Fruit fly (Drosophila melanogaster) whole organism, embryonic: ENCODE results near the gene Cyp303a1.

Source experiments
- Awh ChIP-seq: fragments of 200-800 bp; sonication (Bioruptor generic); IDR thresholded peaks from 2 replicates; pipeline ENCODE4, ENCODE4 v1.3.6; 2022; ENCODE audit warnings: missing biosample characterization, missing genetic modification characterization
- Bteb2 ChIP-seq: fragments of 200-800 bp; sonication (Bioruptor generic); optimal IDR thresholded peaks from 2 replicates; lab custom pipeline; 2016; ENCODE audit warnings: missing biosample characterization, missing genetic modification characterization
- C15 ChIP-seq: fragments of 200-800 bp; sonication (Bioruptor generic); IDR thresholded peaks from 3 replicates; pipeline ENCODE4 v1.3.6; 2022; ENCODE audit warnings: missing biosample characterization, missing genetic modification characterization
- CG10274 ChIP-seq: fragments of 200-800 bp; sonication (Bioruptor generic); optimal IDR thresholded peaks from 3 replicates; lab custom pipeline; 2017; ENCODE audit warnings: missing biosample characterization, mild to moderate bottlenecking, missing genetic modification characterization
- CG11560 ChIP-seq: fragments of 200-800 bp; sonication (Bioruptor generic); IDR thresholded peaks from 3 replicates; pipeline ENCODE4 v1.3.6; 2022; ENCODE audit warnings: missing biosample characterization, missing genetic modification characterization
- CG15696 ChIP-seq: fragments of 200-800 bp; sonication (Bioruptor generic); optimal IDR thresholded peaks from 2 replicates; lab custom pipeline; 2019; ENCODE audit warnings: missing biosample characterization, mild to moderate bottlenecking, missing genetic modification characterization, moderate library complexity
- CG1603 ChIP-seq: fragments of 200-800 bp; sonication (Bioruptor generic); optimal IDR thresholded peaks from 2 replicates; lab custom pipeline; 2019; ENCODE audit warnings: missing biosample characterization, mild to moderate bottlenecking, missing genetic modification characterization, moderate library complexity
- CG17568 ChIP-seq: fragments of 200-800 bp; sonication (Bioruptor generic); optimal IDR thresholded peaks from 2 replicates; lab custom pipeline; 2018; ENCODE audit warnings: missing biosample characterization, mild to moderate bottlenecking, missing genetic modification characterization, moderate library complexity
- CG3995 ChIP-seq: fragments of 200-800 bp; sonication (Bioruptor generic); optimal IDR thresholded peaks from 3 replicates; lab custom pipeline; 2016; ENCODE audit warnings: missing biosample characterization, missing genetic modification characterization
- CG6813 ChIP-seq: fragments of 200-800 bp; sonication (Bioruptor generic); optimal IDR thresholded peaks from 2 replicates; lab custom pipeline; 2017; ENCODE audit warnings: missing biosample characterization, missing genetic modification characterization, mild to moderate bottlenecking, moderate library complexity, missing genetic modification reagents
- CG7357 ChIP-seq: fragments of 200-800 bp; sonication (Bioruptor generic); IDR thresholded peaks from 3 replicates; pipeline ENCODE4 v1.3.6; 2022; ENCODE audit warnings: missing biosample characterization, missing genetic modification characterization
- CG8359 ChIP-seq: fragments of 200-800 bp; sonication (Bioruptor generic); optimal IDR thresholded peaks from 2 replicates; lab custom pipeline; 2017; ENCODE audit warnings: missing biosample characterization, mild to moderate bottlenecking, missing genetic modification characterization, borderline replicate concordance
- CG9437 ChIP-seq: fragments of 200-800 bp; sonication (Bioruptor generic); optimal IDR thresholded peaks from 2 replicates; lab custom pipeline; 2018; ENCODE audit warnings: missing biosample characterization, mild to moderate bottlenecking, missing genetic modification characterization
- CG9727 ChIP-seq: fragments of 200-800 bp; sonication (Bioruptor generic); optimal IDR thresholded peaks from 3 replicates; lab custom pipeline; 2017; ENCODE audit warnings: missing biosample characterization, mild to moderate bottlenecking, missing genetic modification characterization
- CG9876 ChIP-seq: fragments of 200-800 bp; sonication (Bioruptor generic); optimal IDR thresholded peaks from 2 replicates; lab custom pipeline; 2016; ENCODE audit warnings: missing biosample characterization, missing genetic modification characterization
- Dbx ChIP-seq: fragments of 200-800 bp; sonication (Bioruptor generic); IDR thresholded peaks from 3 replicates; pipeline ENCODE4 v1.3.6; 2022; ENCODE audit warnings: missing biosample characterization, missing genetic modification characterization
- Dfd ChIP-seq, 2 experiments: fragments of >200 bp; optimal IDR thresholded peaks; 2 replicates each; lab custom pipeline; 2017; ENCODE audit warnings: missing biosample characterization in 2 of 2, missing genetic modification characterization in 2 of 2
- Doc3 ChIP-seq: fragments of 200-800 bp; sonication (Bioruptor generic); IDR thresholded peaks from 3 replicates; pipeline ENCODE4 v1.3.6; 2022; ENCODE audit warnings: missing biosample characterization, missing genetic modification characterization; ENCODE audit not compliant: partially characterized antibody
- E2f2 ChIP-seq: fragments of 200-800 bp; sonication (Bioruptor generic); IDR thresholded peaks from 2 replicates; pipeline ENCODE4 v1.3.6; 2022; ENCODE audit warnings: missing biosample characterization, missing genetic modification characterization
- HmgD ChIP-seq: fragments of 200-800 bp; sonication (Bioruptor generic); optimal IDR thresholded peaks from 3 replicates; lab custom pipeline; 2016; ENCODE audit warnings: missing biosample characterization, missing genetic modification characterization
- Hr3 ChIP-seq: fragments of 200-800 bp; sonication (Bioruptor generic); optimal IDR thresholded peaks from 3 replicates; lab custom pipeline; 2016; ENCODE audit warnings: missing biosample characterization, missing genetic modification characterization
- MBD-R2 ChIP-seq: fragments of 200-800 bp; sonication (Bioruptor generic); IDR thresholded peaks from 2 replicates; pipeline ENCODE4 v1.3.6; 2022; ENCODE audit warnings: missing biosample characterization, missing genetic modification characterization
- MESR4 ChIP-seq: fragments of 200-800 bp; sonication (Bioruptor generic); optimal IDR thresholded peaks from 2 replicates; lab custom pipeline; 2018; ENCODE audit warnings: missing biosample characterization, mild to moderate bottlenecking, missing genetic modification characterization, moderate library complexity
- Oaz ChIP-seq: fragments of 200-800 bp; sonication (Bioruptor generic); IDR thresholded peaks from 2 replicates; pipeline ENCODE4 v1.3.6; 2022; ENCODE audit warnings: missing biosample characterization, missing genetic modification characterization
- Scr ChIP-seq: fragments of 200-800 bp; sonication (Bioruptor generic); IDR thresholded peaks from 2 replicates; pipeline ENCODE4 v1.3.6; 2022; ENCODE audit warnings: missing biosample characterization, missing genetic modification characterization; ENCODE audit not compliant: partially characterized antibody
- Sox100B ChIP-seq: fragments of 200-800 bp; sonication (Bioruptor generic); optimal IDR thresholded peaks from 3 replicates; lab custom pipeline; 2018; ENCODE audit warnings: missing biosample characterization, mild to moderate bottlenecking, missing genetic modification characterization
- TFAM ChIP-seq: fragments of 200-800 bp; sonication (Bioruptor generic); optimal IDR thresholded peaks from 2 replicates; lab custom pipeline; 2017; ENCODE audit warnings: missing biosample characterization, missing genetic modification characterization, inconsistent platforms
- Taf1 ChIP-seq: fragments of 200-800 bp; sonication (Bioruptor generic); IDR thresholded peaks from 2 replicates; pipeline ENCODE4 v1.3.6; 2022; ENCODE audit warnings: missing biosample characterization, missing genetic modification characterization
- YL-1 ChIP-seq: fragments of 200-800 bp; sonication (Bioruptor generic); optimal IDR thresholded peaks from 3 replicates; lab custom pipeline; 2017; ENCODE audit warnings: missing biosample characterization, mild to moderate bottlenecking, missing genetic modification characterization
- ato ChIP-seq: fragments of 200-800 bp; sonication (Bioruptor generic); IDR thresholded peaks from 2 replicates; pipeline ENCODE4 v1.3.6; 2022; ENCODE audit warnings: missing biosample characterization, missing genetic modification characterization; ENCODE audit not compliant: partially characterized antibody
- cwo ChIP-seq: fragments of 200-800 bp; sonication (Bioruptor generic); optimal IDR thresholded peaks from 3 replicates; lab custom pipeline; 2017; ENCODE audit warnings: missing biosample characterization, missing genetic modification characterization, mild to moderate bottlenecking, moderate library complexity, missing genetic modification reagents
- dmrt11E ChIP-seq: fragments of 200-800 bp; sonication (Bioruptor generic); optimal IDR thresholded peaks from 3 replicates; lab custom pipeline; 2018; ENCODE audit warnings: missing biosample characterization, mild to moderate bottlenecking, missing genetic modification characterization, moderate library complexity
- dmrt99B ChIP-seq: fragments of 200-800 bp; sonication (Bioruptor generic); optimal IDR thresholded peaks from 2 replicates; lab custom pipeline; 2018; ENCODE audit warnings: missing biosample characterization, mild to moderate bottlenecking, missing genetic modification characterization, moderate library complexity
- emc ChIP-seq: fragments of 200-800 bp; sonication (Bioruptor generic); optimal IDR thresholded peaks from 2 replicates; lab custom pipeline; 2016; ENCODE audit warnings: missing biosample characterization, missing genetic modification characterization
- fru ChIP-seq: fragments of >200 bp; optimal IDR thresholded peaks from 2 replicates; lab custom pipeline; 2017
- gsb ChIP-seq: fragments of 200-800 bp; sonication (Bioruptor generic); IDR thresholded peaks from 2 replicates; pipeline ENCODE4 v1.3.6; 2022; ENCODE audit warnings: missing biosample characterization, missing genetic modification characterization
- lov ChIP-seq, 2 experiments: fragments of 200-800 bp in 1 of 2; fragments of >200 bp in 1 of 2; sonication (Bioruptor generic) in 1 of 2; IDR thresholded peaks in 1 of 2; optimal IDR thresholded peaks in 1 of 2; 2 replicates in 1 of 2; 3 replicates in 1 of 2; pipeline versions ENCODE4 v1.3.6 to Lab custom; 2017 to 2022; ENCODE audit warnings: missing biosample characterization in 1 of 2, missing genetic modification characterization in 1 of 2
- pan ChIP-seq, 4 experiments: fragments of >200 bp in 3 of 4; fragments of 200-800 bp in 1 of 4; sonication (Bioruptor generic) in 1 of 4; optimal IDR thresholded peaks in 3 of 4; IDR thresholded peaks in 1 of 4; 2 replicates each; pipeline versions ENCODE4 v1.3.6 to Lab custom; 2017 to 2022; ENCODE audit warnings: missing biosample characterization in 2 of 4, missing genetic modification characterization in 2 of 4, mixed read lengths in 1 of 4
- pho ChIP-seq: fragments of 200-800 bp; sonication (Bioruptor generic); optimal IDR thresholded peaks from 2 replicates; lab custom pipeline; 2016; ENCODE audit warnings: missing biosample characterization, missing genetic modification characterization
- ro ChIP-seq: fragments of 200-800 bp; sonication (Bioruptor generic); IDR thresholded peaks from 2 replicates; pipeline ENCODE4 v1.3.6; 2022; ENCODE audit warnings: missing biosample characterization, missing genetic modification characterization
- seq ChIP-seq: fragments of 200-800 bp; sonication (Bioruptor generic); IDR thresholded peaks from 2 replicates; pipeline ENCODE4 v1.3.6; 2022; ENCODE audit warnings: missing biosample characterization, missing genetic modification characterization
- sim ChIP-seq: fragments of 200-800 bp; sonication (Bioruptor generic); IDR thresholded peaks from 2 replicates; pipeline ENCODE4 v1.3.6; 2022; ENCODE audit warnings: missing biosample characterization, missing genetic modification characterization
- slou ChIP-seq: fragments of 200-800 bp; sonication (Bioruptor generic); optimal IDR thresholded peaks from 3 replicates; lab custom pipeline; 2016; ENCODE audit warnings: missing biosample characterization, missing genetic modification characterization
- sqz ChIP-seq: fragments of 200-800 bp; sonication (Bioruptor generic); optimal IDR thresholded peaks from 3 replicates; lab custom pipeline; 2018; ENCODE audit warnings: missing biosample characterization, mild to moderate bottlenecking, missing genetic modification characterization
- tgo ChIP-seq: fragments of 200-800 bp; sonication (Bioruptor generic); IDR thresholded peaks from 3 replicates; pipeline ENCODE4 v1.3.6; 2022; ENCODE audit warnings: missing biosample characterization, missing genetic modification characterization
- ttk ChIP-seq: fragments of 200-800 bp; sonication (Bioruptor generic); IDR thresholded peaks from 2 replicates; pipeline ENCODE4 v2.1.2; 2022; ENCODE audit warnings: missing biosample characterization, missing genetic modification characterization
- unpg ChIP-seq: fragments of 200-800 bp; sonication (Bioruptor generic); optimal IDR thresholded peaks from 3 replicates; lab custom pipeline; 2018; ENCODE audit warnings: missing biosample characterization, mild to moderate bottlenecking, missing genetic modification characterization, moderate library complexity
- wor ChIP-seq: fragments of 200-800 bp; sonication (Bioruptor generic); IDR thresholded peaks from 2 replicates; pipeline ENCODE4 v1.3.6; 2022; ENCODE audit warnings: missing biosample characterization, missing genetic modification characterization

Gene Cyp303a1

dm6 chr2L:16325515-16326257 lies 31.7 kb downstream of the Cyp303a1 start, which contains the start of gene cact (continued):
- peak; percentile 87 for TF ChIP-seq dmrt99B (tag; lab: Kevin White, UChicago)
- peak; percentile 87 for TF ChIP-seq ttk (GFP tag; lab: Robert Waterston, UW)
- TF ChIP-seq slou (GFP tag; lab: Kevin White, UChicago) = peak; percentile 82
- peak; percentile 71 for TF ChIP-seq Oaz (GFP tag; lab: Robert Waterston, UW)
- peak; percentile 88 for TF ChIP-seq CG7357 (GFP tag; lab: Robert Waterston, UW)
- TF ChIP-seq MBD-R2 (GFP tag; lab: Robert Waterston, UW) = peak; percentile 72
- TF ChIP-seq E2f2 (GFP tag; lab: Robert Waterston, UW) = peak; percentile 79
- peak; percentile 95 for TF ChIP-seq unpg
- TF ChIP-seq CG3995 (GFP tag; lab: Kevin White, UChicago) = peak; percentile 56
- TF ChIP-seq MESR4 (GFP tag; lab: Kevin White, UChicago) = peak; percentile 29
- TF ChIP-seq Taf1 (GFP tag; lab: Robert Waterston, UW) = peak; percentile 82
- no peak for TF ChIP-seq ato (GFP tag; lab: Robert Waterston, UW)
- TF ChIP-seq pho (GFP tag; lab: Kevin White, UChicago) = peak; percentile 94
- peak; percentile 53; the same call in 1 of the 2 replicates for TF ChIP-seq gsb (GFP tag; lab: Robert Waterston, UW)
- peak; percentile 76 for TF ChIP-seq sim (GFP tag; lab: Robert Waterston, UW)
- TF ChIP-seq Scr = peak; percentile 69
- peak; percentile 77 for TF ChIP-seq Sox100B (GFP tag; lab: Kevin White, UChicago)
- TF ChIP-seq Awh = peak; percentile 69
- peak; percentile 85 for TF ChIP-seq CG6813 (GFP tag; lab: Kevin White, UChicago)
- TF ChIP-seq lov (optimal IDR thresholded peaks at IDR 0.05; lab: Kevin White, UChicago) = no peak
- TF ChIP-seq lov (GFP tag; IDR thresholded peaks at IDR 0.05; lab: Robert Waterston, UW) = peak; percentile 66; the same call in 2 of the 3 replicates
- TF ChIP-seq wor (GFP tag; lab: Robert Waterston, UW) = peak; percentile 79
- TF ChIP-seq emc (GFP tag; lab: Kevin White, UChicago) = peak; percentile 87
- TF ChIP-seq Hr3 (GFP tag; lab: Kevin White, UChicago) = peak; percentile 92
- TF ChIP-seq sqz (GFP tag; lab: Kevin White, UChicago) = peak; percentile 59
- TF ChIP-seq pan (optimal IDR thresholded peaks at IDR 0.05; lab: Kevin White, UChicago) = no peak
- peak in 1 of 2 experiments; percentile 89 for TF ChIP-seq pan (GFP tag; optimal IDR thresholded peaks at IDR 0.05 in 1 of 2, IDR thresholded peaks at IDR 0.05 in 1 of 2)
- peak; percentile 88 for TF ChIP-seq CG15696
- TF ChIP-seq seq (GFP tag; lab: Robert Waterston, UW) = peak; percentile 88
- TF ChIP-seq CG8359 = peak; percentile 60
- TF ChIP-seq Dfd (GFP tag; optimal IDR thresholded peaks at IDR 0.05; lab: Kevin White, UChicago) = no peak
- peak; percentile 91 for TF ChIP-seq Dbx (GFP tag; lab: Robert Waterston, UW)
- TF ChIP-seq CG17568 (GFP tag; lab: Kevin White, UChicago) = peak; percentile 86
- TF ChIP-seq YL-1 (GFP tag; lab: Kevin White, UChicago) = peak; percentile 70
- peak; percentile 96 for TF ChIP-seq Bteb2
- TF ChIP-seq CG9876 = peak; percentile 89
- TF ChIP-seq tgo (GFP tag; lab: Robert Waterston, UW) = peak; percentile 90
- peak; percentile 79 for TF ChIP-seq CG9437 (GFP tag; lab: Kevin White, UChicago)
- peak; percentile 95 for TF ChIP-seq CG9727 (GFP tag; lab: Kevin White, UChicago)
- peak; percentile 70; the same call in 2 of the 3 replicates for TF ChIP-seq CG11560 (tag; lab: Robert Waterston, UW)
- peak; percentile 80 for TF ChIP-seq ro (GFP tag; lab: Robert Waterston, UW)
- TF ChIP-seq fru (lab: Kevin White, UChicago) = no peak
- peak; percentile 89 for TF ChIP-seq cwo (GFP tag; lab: Kevin White, UChicago)
- peak; percentile 53 for TF ChIP-seq TFAM
- TF ChIP-seq CG1603 (tag; lab: Kevin White, UChicago) = peak; percentile 50
- no peak for TF ChIP-seq Doc3
- peak; percentile 93 for TF ChIP-seq HmgD (GFP tag; lab: Kevin White, UChicago)
- TF ChIP-seq C15 (GFP tag; lab: Robert Waterston, UW) = 0 out of 3 replicates have a peak, but pooled peaks have one; percentile 53
- TF ChIP-seq CG10274 (GFP tag; lab: Kevin White, UChicago) = peak; percentile 4
- peak; percentile 94 for TF ChIP-seq dmrt11E (tag; lab: Kevin White, UChicago)
